Worm (Caenorhabditis elegans): Measurements from ENCODE around the gene zyx-1.
"Not testable (repeated sequence)": the region's sequence is repeated elsewhere in the genome, so short reads cannot be mapped to it uniquely, and the experiment has no call there.

ce11 chrII:13047609-13048008 is 9.1 kb upstream of the zyx-1 start, which contains the start of gene F42G4.2:
- not testable (repeated sequence) for TF ChIP-seq pha-4, snpc-4 (tag; optimal IDR thresholded peaks at IDR 0.05)

Data from whole organism, mixed stage, embryonic.